Fruit fly (Drosophila melanogaster): ENCODE results near the gene CG10431.

Gene CG10431

DNA sequence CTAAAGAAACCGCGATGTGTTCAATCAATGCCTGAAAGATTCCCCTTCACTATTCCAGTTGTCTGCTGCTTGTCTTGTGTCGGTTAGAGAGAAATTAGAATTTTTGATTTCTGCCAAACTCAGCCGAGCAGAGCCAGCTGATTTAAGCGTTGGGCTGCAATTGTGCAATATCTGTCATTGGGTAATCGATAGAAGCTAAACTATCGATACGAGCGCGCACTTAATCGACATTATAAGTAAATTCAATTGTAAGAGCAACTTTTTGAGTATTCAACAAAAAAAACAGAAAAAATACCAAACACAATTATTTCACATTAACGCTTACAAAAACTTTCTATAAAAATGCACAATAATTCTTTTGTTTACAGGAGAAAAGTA, 30.7 kb upstream of the CG10431 start, which contains the start of gene ssp3:
TSS of gene ssp3 (minus strand) at position 164 of the 378 bp plus-strand sequence.
- TF ChIP-seq CG31627 (GFP tag; optimal IDR thresholded peaks at IDR 0.05) = no peak
- peak; percentile 95 for TF ChIP-seq achi (GFP tag; optimal IDR thresholded peaks at IDR 0.05)
- peak; percentile 25 for TF ChIP-seq Eip78C (GFP tag)
- peak; percentile 82 for TF ChIP-seq vri (GFP tag; optimal IDR thresholded peaks at IDR 0.05)
- peak; percentile 18 for TF ChIP-seq Sox14 (GFP tag; optimal IDR thresholded peaks at IDR 0.05)
- no peak for TF ChIP-seq CG6792 (GFP tag; optimal IDR thresholded peaks at IDR 0.05)

- no peak for TF ChIP-seq CG10631 (GFP tag; optimal IDR thresholded peaks at IDR 0.05)
- TF ChIP-seq cyc (GFP tag; optimal IDR thresholded peaks at IDR 0.05) = no peak
- TF ChIP-seq CG6854 (GFP tag; optimal IDR thresholded peaks at IDR 0.05) = peak; percentile 41
- peak; percentile 35 for TF ChIP-seq dsx (GFP tag; optimal IDR thresholded peaks at IDR 0.05; ENCODE audit: poor library complexity, severe bottlenecking)
- TF ChIP-seq salr (GFP tag; optimal IDR thresholded peaks at IDR 0.05) = no peak
- peak; percentile 66 for TF ChIP-seq Eip93F (GFP tag; optimal IDR thresholded peaks at IDR 0.05)
- peak; percentile 12 for TF ChIP-seq topi (GFP tag; optimal IDR thresholded peaks at IDR 0.05)
- peak; percentile 61 for TF ChIP-seq fkh (GFP tag; optimal IDR thresholded peaks at IDR 0.05)
- TF ChIP-seq Met (GFP tag; optimal IDR thresholded peaks at IDR 0.05) = no peak
- TF ChIP-seq svp (GFP tag) = peak; percentile 90
- TF ChIP-seq CG16779 (tag; optimal IDR thresholded peaks at IDR 0.05) = peak; percentile 29
- TF ChIP-seq Eip75B (GFP tag; optimal IDR thresholded peaks at IDR 0.05) = peak; percentile 47
- peak; percentile 56 for TF ChIP-seq achi (GFP tag; optimal IDR thresholded peaks at IDR 0.05)
- TF ChIP-seq fd85E (GFP tag; optimal IDR thresholded peaks at IDR 0.05) = no peak
- peak; percentile 38 to 65 for TF ChIP-seq ss (GFP tag; optimal IDR thresholded peaks at IDR 0.05)
- TF ChIP-seq Eip78C (GFP tag) = peak; percentile 68
- TF ChIP-seq CG11294 (GFP tag; IDR thresholded peaks at IDR 0.05) = no peak
- TF ChIP-seq CG1621 (tag; optimal IDR thresholded peaks at IDR 0.05) = peak; percentile 99
- no peak for TF ChIP-seq CG6276 (GFP tag; optimal IDR thresholded peaks at IDR 0.05)
- no peak for TF ChIP-seq CG11902 (GFP tag; optimal IDR thresholded peaks at IDR 0.05)
- TF ChIP-seq CG3919 (GFP tag; optimal IDR thresholded peaks at IDR 0.05) = peak; percentile 35
- no peak for TF ChIP-seq CG15336 (GFP tag; IDR thresholded peaks at IDR 0.05)
- peak; percentile 0 for TF ChIP-seq CG6808 (GFP tag; optimal IDR thresholded peaks at IDR 0.05)
These were observed 30.1 kb upstream of the CG10431 start for dm6 chr2L:18944175-18945012.

dm6 chr2L:18945765-18946552, 28.6 kb upstream of the CG10431 start, which contains the start of gene CG46304:
Gene CG46304, plus strand, starts transcription at chr2L:18946305.
- TF ChIP-seq Sox14 (GFP tag; optimal IDR thresholded peaks at IDR 0.05) (peak; percentile 68), CG16779 (tag; optimal IDR thresholded peaks at IDR 0.05) (no peak), Eip78C (GFP tag) (peak; percentile 85), CG4318 (GFP tag; optimal IDR thresholded peaks at IDR 0.05) (no peak), cyc (GFP tag; optimal IDR thresholded peaks at IDR 0.05) (peak; percentile 25), fd85E (GFP tag; optimal IDR thresholded peaks at IDR 0.05) (no peak), acj6 (GFP tag; optimal IDR thresholded peaks at IDR 0.05) (peak; percentile 32), ss (GFP tag; optimal IDR thresholded peaks at IDR 0.05) (peak in 1 of 2 experiments; percentile 33), Ets21C (GFP tag; optimal IDR thresholded peaks at IDR 0.05) (peak; percentile 12), CG11762 (GFP tag; optimal IDR thresholded peaks at IDR 0.05; ENCODE audit: insufficient read depth) (peak; percentile 6), Sox102F (GFP tag; optimal IDR thresholded peaks at IDR 0.05) (peak; percentile 35), Met (GFP tag; optimal IDR thresholded peaks at IDR 0.05) (peak; percentile 55), Sox15 (GFP tag; optimal IDR thresholded peaks at IDR 0.05) (peak; percentile 22), CG34406 (GFP tag; optimal IDR thresholded peaks at IDR 0.05) (peak; percentile 9), Lpt (GFP tag; optimal IDR thresholded peaks at IDR 0.05) (peak; percentile 61), pdm3 (GFP tag; optimal IDR thresholded peaks at IDR 0.05) (peak; percentile 33), CG6276 (GFP tag; optimal IDR thresholded peaks at IDR 0.05) (no peak), esn (GFP tag; optimal IDR thresholded peaks at IDR 0.05) (peak; percentile 55), CG32006 (GFP tag; optimal IDR thresholded peaks at IDR 0.05) (peak; percentile 59), CG6808 (GFP tag; optimal IDR thresholded peaks at IDR 0.05) (peak; percentile 62), CG1621 (tag; optimal IDR thresholded peaks at IDR 0.05) (no peak), Hr4 (GFP tag; optimal IDR thresholded peaks at IDR 0.05) (peak; percentile 23), spab (GFP tag; optimal IDR thresholded peaks at IDR 0.05) (peak; percentile 51), svp (GFP tag) (peak; percentile 83), CG7368 (GFP tag; optimal IDR thresholded peaks at IDR 0.05) (no peak), CG3032 (tag; optimal IDR thresholded peaks at IDR 0.05) (peak; percentile 55), fd59A (GFP tag; optimal IDR thresholded peaks at IDR 0.05) (peak; percentile 62)

All from whole organism, prepupa.